Fruit fly (Drosophila melanogaster): ENCODE data around the gene LKRSDH.

The LKRSDH gene

DNA sequence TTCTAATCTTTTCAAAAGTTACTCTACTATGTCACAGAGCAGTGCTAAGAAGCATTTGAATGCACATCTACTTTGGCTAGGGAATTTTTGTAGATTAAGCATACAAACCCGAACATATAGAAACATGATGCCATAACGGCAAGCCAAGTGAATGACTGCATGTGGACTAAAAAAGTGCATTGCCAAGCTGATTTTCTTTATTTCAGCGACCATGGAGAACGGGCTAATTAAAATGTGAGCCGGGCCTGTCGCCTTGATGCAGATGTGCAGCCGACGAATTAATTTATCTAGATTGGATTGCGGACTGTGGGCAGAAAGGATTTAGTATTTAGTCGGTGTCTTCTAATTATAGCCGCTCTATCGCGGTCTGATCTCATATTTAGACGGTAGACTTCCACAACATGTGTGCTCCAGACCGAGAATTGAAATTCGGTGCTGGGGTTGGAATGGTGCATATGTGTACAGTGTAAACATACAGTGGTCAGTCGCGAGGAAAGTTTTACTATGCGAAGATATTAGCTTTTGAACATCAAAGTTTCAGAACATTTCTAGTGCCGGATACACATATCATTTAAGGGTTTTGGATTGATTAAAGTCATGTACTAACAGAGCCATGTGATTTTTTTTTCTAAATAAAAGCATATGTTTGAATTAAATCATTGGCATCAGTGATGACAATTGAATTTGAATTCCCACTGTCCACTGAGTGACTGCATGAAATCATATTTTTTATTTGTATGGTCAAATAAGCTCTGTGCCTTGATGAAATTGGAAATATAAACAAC lies 17.0 kb upstream of the LKRSDH start (continued):
- peak; percentile 39; the same call in 1 of the 3 replicates for TF ChIP-seq CG17361 (GFP tag; IDR thresholded peaks at IDR 0.05)
- peak; percentile 32 for TF ChIP-seq CG12391 (tag; optimal IDR thresholded peaks at IDR 0.05)
- TF ChIP-seq CG31441 (GFP tag; IDR thresholded peaks at IDR 0.05) = 0 out of 2 replicates have a peak, but pooled peaks have one; percentile 10
- TF ChIP-seq sens (GFP tag) = peak; percentile 69
- TF ChIP-seq Xbp1 (GFP tag; optimal IDR thresholded peaks at IDR 0.05) = peak; percentile 27
- peak; percentile 29 for TF ChIP-seq ATbp (GFP tag; optimal IDR thresholded peaks at IDR 0.05)
- TF ChIP-seq gem (tag; optimal IDR thresholded peaks at IDR 0.05) = peak; percentile 49
- peak; percentile 99 for TF ChIP-seq twi (tag; optimal IDR thresholded peaks at IDR 0.05)
- TF ChIP-seq Ssrp (tag; optimal IDR thresholded peaks at IDR 0.05) = peak; percentile 18
- TF ChIP-seq nmo (GFP tag; optimal IDR thresholded peaks at IDR 0.05) = peak; percentile 1
- TF ChIP-seq trem (tag; optimal IDR thresholded peaks at IDR 0.05) = peak; percentile 0
- peak; percentile 56 for TF ChIP-seq grau (tag; optimal IDR thresholded peaks at IDR 0.05)
- TF ChIP-seq CG18619 (GFP tag; optimal IDR thresholded peaks at IDR 0.05) = no peak
- TF ChIP-seq hkb (optimal IDR thresholded peaks at IDR 0.05) = no peak
- peak; percentile 28; the same call in 1 of the 2 replicates for TF ChIP-seq hkb (GFP tag; IDR thresholded peaks at IDR 0.05)
- TF ChIP-seq bsh (GFP tag; optimal IDR thresholded peaks at IDR 0.05) = peak in 1 of 2 experiments; percentile 36
- TF ChIP-seq Oli (tag; optimal IDR thresholded peaks at IDR 0.05) = peak; percentile 17
- peak; percentile 1 for TF ChIP-seq unpg (GFP tag; optimal IDR thresholded peaks at IDR 0.05)
- no peak for TF ChIP-seq CG30431 (GFP tag; optimal IDR thresholded peaks at IDR 0.05)
- TF ChIP-seq CG15269 (tag; optimal IDR thresholded peaks at IDR 0.05) = peak; percentile 36
- TF ChIP-seq sc (optimal IDR thresholded peaks at IDR 0.05) = no peak
- TF ChIP-seq sc (GFP tag; optimal IDR thresholded peaks at IDR 0.05) = peak; percentile 11
- TF ChIP-seq ind (GFP tag; optimal IDR thresholded peaks at IDR 0.05) = peak; percentile 8
- TF ChIP-seq slbo (GFP tag; IDR thresholded peaks at IDR 0.05) = peak; percentile 10; the same call in 1 of the 2 replicates
- peak; percentile 62 for TF ChIP-seq CG11504 (tag; optimal IDR thresholded peaks at IDR 0.05)
- TF ChIP-seq dpn (GFP tag; optimal IDR thresholded peaks at IDR 0.05) = no peak
- peak; percentile 13 for TF ChIP-seq az2 (GFP tag; optimal IDR thresholded peaks at IDR 0.05)
- TF ChIP-seq bowl (GFP tag; IDR thresholded peaks at IDR 0.05) = no peak
- TF ChIP-seq CG8281 (tag; optimal IDR thresholded peaks at IDR 0.05) = no peak
- no peak for TF ChIP-seq Bdp1 (GFP tag; optimal IDR thresholded peaks at IDR 0.05)
- TF ChIP-seq CG10979 (tag; optimal IDR thresholded peaks at IDR 0.05) = no peak
- peak; percentile 2 for TF ChIP-seq CG9817 (tag; optimal IDR thresholded peaks at IDR 0.05)
- peak; percentile 77; the same call in 2 of the 3 replicates for TF ChIP-seq CG2199 (GFP tag; IDR thresholded peaks at IDR 0.05)
- peak; percentile 18 for TF ChIP-seq lilli (GFP tag; optimal IDR thresholded peaks at IDR 0.05)

DNA sequence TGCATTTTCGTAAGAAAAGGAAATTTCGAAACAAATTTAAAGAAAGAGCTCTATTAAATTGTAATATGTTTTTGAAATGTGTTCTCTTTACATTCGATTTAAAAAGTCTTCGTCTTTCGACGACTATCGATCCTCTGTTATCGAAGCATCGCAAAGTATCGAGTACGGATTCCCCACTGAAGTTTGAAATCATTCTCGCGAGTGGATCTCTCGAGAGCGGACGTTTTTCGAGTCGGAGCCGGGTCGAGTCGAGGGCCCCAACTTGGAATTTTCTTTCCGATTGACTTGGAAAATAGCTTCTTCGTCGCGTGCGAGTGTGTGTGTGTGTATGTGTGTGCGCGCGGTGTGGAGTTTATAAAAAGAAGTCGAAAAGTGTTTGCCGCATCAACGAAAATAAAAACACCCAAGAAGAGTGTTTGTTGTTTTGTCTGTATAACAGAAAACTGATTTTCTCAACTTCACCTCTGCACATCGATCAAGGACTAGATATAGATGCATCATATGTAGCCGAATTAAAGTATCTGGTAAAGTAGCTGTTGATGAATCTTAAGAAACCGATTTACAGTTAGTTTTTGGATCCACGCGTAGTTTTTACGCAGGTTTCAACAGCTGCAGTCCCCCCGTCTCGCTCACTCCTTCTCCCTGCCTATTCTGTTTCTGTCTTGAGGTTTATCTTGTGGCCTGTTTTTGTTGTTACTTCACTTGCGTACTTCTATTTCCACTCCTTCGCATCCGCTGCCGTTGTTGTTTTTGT lies 15.7 kb upstream of the LKRSDH start, which contains the start of gene LanB1:
Gene LanB1, plus strand, starts transcription at position 190 of the 754 bp plus-strand sequence.
- TF ChIP-seq danr (GFP tag; IDR thresholded peaks at IDR 0.05) = no peak
- peak; percentile 32; the same call in 1 of the 2 replicates for TF ChIP-seq Scr (GFP tag; IDR thresholded peaks at IDR 0.05; ENCODE audit: partially characterized antibody)
- no peak for TF ChIP-seq CG31224 (GFP tag; IDR thresholded peaks at IDR 0.05)
- no peak for TF ChIP-seq CG7357 (GFP tag; IDR thresholded peaks at IDR 0.05)
- 0 out of 4 replicates have a peak, but pooled peaks have one; percentile 47 for TF ChIP-seq chinmo (GFP tag; IDR thresholded peaks at IDR 0.05; ENCODE audit: partially characterized antibody)
- no peak for TF ChIP-seq trh (GFP tag; optimal IDR thresholded peaks at IDR 0.05)
- TF ChIP-seq Opbp (GFP tag; IDR thresholded peaks at IDR 0.05; ENCODE audit: partially characterized antibody) = peak; percentile 62
- no peak for TF ChIP-seq CG7928 (GFP tag; optimal IDR thresholded peaks at IDR 0.05)
- peak; percentile 46 for TF ChIP-seq CG12659 (GFP tag; optimal IDR thresholded peaks at IDR 0.05)
- TF ChIP-seq Dek (tag; optimal IDR thresholded peaks at IDR 0.05) = no peak
- TF ChIP-seq cg (GFP tag; optimal IDR thresholded peaks at IDR 0.05) = peak; percentile 86
- no peak for TF ChIP-seq CG4820 (GFP tag; optimal IDR thresholded peaks at IDR 0.05)
- no peak for TF ChIP-seq CG18011 (GFP tag; optimal IDR thresholded peaks at IDR 0.05)
- no peak for TF ChIP-seq Rx (GFP tag; IDR thresholded peaks at IDR 0.05)
